Worm (Caenorhabditis elegans): ENCODE results near the gene fbxa-147.

- no peak for TF ChIP-seq C16A3.4 (tag; optimal IDR thresholded peaks at IDR 0.05)
- TF ChIP-seq nhr-237 (tag; optimal IDR thresholded peaks at IDR 0.05) = no peak
- TF ChIP-seq efl-1 (optimal IDR thresholded peaks at IDR 0.05) = no peak
- peak in 1 of 2 experiments; percentile 41 for TF ChIP-seq efl-1 (GFP tag; optimal IDR thresholded peaks at IDR 0.05 in 1 of 2)
- TF ChIP-seq blmp-1 (tag; optimal IDR thresholded peaks at IDR 0.05) = no peak
- no peak for TF ChIP-seq alr-1 (tag; optimal IDR thresholded peaks at IDR 0.05; ENCODE audit: borderline replicate concordance)
- no peak for TF ChIP-seq jun-1 (tag; optimal IDR thresholded peaks at IDR 0.05)
- no peak for TF ChIP-seq unc-86 (tag; optimal IDR thresholded peaks at IDR 0.05)
- TF ChIP-seq rnt-1 (tag; optimal IDR thresholded peaks at IDR 0.05) = no peak
- TF ChIP-seq snpc-4 (tag; optimal IDR thresholded peaks at IDR 0.05) = no peak
- TF ChIP-seq nhr-12 (tag; optimal IDR thresholded peaks at IDR 0.05) = no peak
- TF ChIP-seq grh-1 (GFP tag; IDR thresholded peaks at IDR 0.05) = no peak
- TF ChIP-seq hlh-4 (tag; optimal IDR thresholded peaks at IDR 0.05) = no peak
- no peak for TF ChIP-seq ama-1 (optimal IDR thresholded peaks at IDR 0.05)
Observed at ce11 chrV:14689060-14689750, 27.1 kb upstream of the fbxa-147 start, which contains the start of gene gasr-8.
